Worm (Caenorhabditis elegans): Measurements from ENCODE around the gene cyp-25A2.

DNA sequence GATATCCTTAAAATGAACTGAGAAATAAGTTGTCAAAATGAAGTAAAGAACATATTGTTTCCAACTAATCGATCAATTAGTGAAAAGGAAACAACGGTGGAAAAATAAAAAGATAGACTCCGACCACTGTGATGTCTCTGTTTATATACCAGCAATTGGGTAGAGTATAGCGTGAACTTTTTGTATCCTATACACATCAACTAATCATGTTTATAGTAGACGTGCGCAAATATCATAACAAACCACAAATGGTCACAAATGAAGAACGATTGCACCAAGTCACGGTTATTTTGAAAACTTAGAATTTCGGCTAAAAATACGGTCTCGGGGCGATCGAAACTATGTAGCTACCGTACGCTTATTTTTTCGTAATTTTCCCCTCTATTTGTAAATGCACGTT is 4.6 kb downstream of the cyp-25A2 start, which contains the start of gene cyp-25A3:
- TF ChIP-seq hmbx-1 (tag; optimal IDR thresholded peaks at IDR 0.05) = no peak
- TF ChIP-seq ama-1 (optimal IDR thresholded peaks at IDR 0.05) = no peak
- no peak for TF ChIP-seq pes-1 (GFP tag; IDR thresholded peaks at IDR 0.05)
- TF ChIP-seq B0310.2 (tag; optimal IDR thresholded peaks at IDR 0.05) = no peak
- no peak for TF ChIP-seq tbx-11 (GFP tag; IDR thresholded peaks at IDR 0.05)
- no peak for TF ChIP-seq tbx-37 (GFP tag; conservative IDR thresholded peaks at IDR 0.05)
- no peak for TF ChIP-seq ceh-13 (GFP tag; optimal IDR thresholded peaks at IDR 0.05)
- no peak for TF ChIP-seq F13C5.2 (tag; optimal IDR thresholded peaks at IDR 0.05)
- TF ChIP-seq flt-1 (GFP tag; IDR thresholded peaks at IDR 0.05) = no peak
- no peak for TF ChIP-seq ets-7 (tag; optimal IDR thresholded peaks at IDR 0.05)
- no peak for TF ChIP-seq sea-1 (GFP tag; conservative IDR thresholded peaks at IDR 0.05)
- no peak for TF ChIP-seq hnd-1 (tag; optimal IDR thresholded peaks at IDR 0.05)
- TF ChIP-seq scrt-1 (GFP tag; IDR thresholded peaks at IDR 0.05) = no peak
